Worm (Caenorhabditis elegans) whole organism, L4/young adult: ENCODE measurements around the gene C35A5.4.
A peak's percentile ranks its signal among the peaks of the same experiment; 100 is the strongest.

Source experiments
- W03F9.2 ChIP-seq: fragments of 150-350 bp; optimal IDR thresholded peaks from 2 replicates; lab custom pipeline; 2014; ENCODE audit warnings: missing biosample characterization, missing genetic modification characterization
- dao-5 ChIP-seq: sonication (generic microtip); optimal IDR thresholded peaks from 2 replicates; lab custom pipeline; 2016; ENCODE audit warnings: missing genotype, missing genetic modification characterization, moderate library complexity, missing compliant biosample characterization
- him-1 ChIP-seq: sonication (generic microtip); optimal IDR thresholded peaks from 2 replicates; lab custom pipeline; 2016; ENCODE audit warnings: missing genotype, missing genetic modification reagents, missing genetic modification characterization, missing compliant biosample characterization

The C35A5.4 gene

DNA sequence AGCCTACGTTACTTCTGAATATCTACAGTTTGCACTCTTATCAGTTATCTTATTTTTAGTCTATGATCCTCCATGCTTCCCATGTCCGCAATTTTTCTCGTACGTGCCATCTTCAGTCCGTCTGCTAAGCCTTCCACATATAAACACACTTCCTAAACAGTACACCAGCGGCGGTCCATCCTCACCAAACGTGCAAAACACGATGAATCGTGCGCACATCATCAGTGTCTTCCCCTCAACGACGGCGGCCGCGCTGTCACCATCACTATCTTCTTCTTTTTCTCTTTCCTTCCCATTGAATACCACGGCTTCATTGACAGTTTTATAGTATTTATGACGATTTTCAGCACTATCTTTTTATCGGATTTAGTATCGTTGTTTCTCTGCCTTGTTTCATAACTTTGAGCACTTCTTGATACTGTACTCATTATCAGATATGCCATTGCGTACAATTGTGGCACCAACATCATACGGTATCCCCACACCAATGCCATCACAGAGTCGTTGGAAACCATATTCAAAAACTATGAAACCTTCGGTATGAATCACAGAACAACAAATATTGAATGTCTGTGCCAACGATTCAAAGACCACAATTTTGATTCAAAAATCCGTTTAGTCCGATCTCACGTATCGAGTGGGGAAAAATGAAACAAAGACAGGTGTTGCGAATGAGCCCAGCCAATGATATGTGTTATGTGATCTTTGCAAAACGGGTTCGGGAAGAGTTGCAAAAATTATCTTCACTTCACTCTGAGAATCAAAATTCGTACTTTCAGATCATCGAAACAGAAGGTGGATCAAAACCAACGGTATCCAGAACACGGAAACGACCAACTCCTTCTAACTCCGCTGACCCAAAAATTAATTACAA, 23.7 kb upstream of the C35A5.4 start:
- TF ChIP-seq dao-5 (tag; lab: Kevin White, UChicago) (no peak), W03F9.2 (tag; lab: Kevin White, UChicago) (no peak), him-1 (no peak)

DNA sequence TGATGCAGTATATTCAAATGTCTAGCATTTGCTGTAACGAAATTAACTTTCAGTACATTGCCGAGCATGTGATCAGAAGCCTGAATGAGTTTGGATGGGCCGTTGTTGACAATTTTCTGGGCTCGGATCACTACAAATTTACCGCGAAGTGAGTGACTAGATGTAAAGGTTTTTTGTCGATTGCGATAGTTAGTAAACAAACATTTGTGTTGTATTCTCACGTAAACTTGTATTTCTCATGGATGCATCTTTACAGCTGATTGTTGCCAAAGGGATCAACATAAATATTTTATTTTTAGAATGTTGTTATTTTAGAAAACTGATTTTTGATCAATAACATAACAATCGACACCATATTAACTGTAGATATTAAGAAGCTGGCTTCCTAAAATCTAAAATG, 22.8 kb upstream of the C35A5.4 start:
- TF ChIP-seq dao-5 (tag; lab: Kevin White, UChicago): no peak
- no peak for TF ChIP-seq W03F9.2 (tag; lab: Kevin White, UChicago)
- TF ChIP-seq him-1: no peak

DNA sequence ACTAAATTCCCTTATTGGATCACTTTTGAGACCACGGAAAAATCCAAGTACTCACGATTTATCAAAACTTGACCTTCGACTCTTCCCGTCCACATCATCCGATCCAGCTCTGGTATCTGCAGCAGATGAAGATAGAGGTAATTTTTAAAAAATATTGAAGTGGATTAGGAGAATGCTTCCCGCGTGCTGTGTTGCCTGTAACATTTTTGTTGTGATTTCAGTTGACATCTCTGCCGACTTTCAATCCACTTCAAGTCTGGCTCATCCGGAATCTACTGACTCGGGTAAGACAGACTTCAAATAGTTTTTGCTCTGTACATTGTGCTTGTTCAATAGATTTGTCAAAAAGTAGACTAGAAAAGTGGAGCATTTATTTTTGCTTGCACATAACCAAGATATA, 21.4 kb upstream of the C35A5.4 start:
- TF ChIP-seq W03F9.2 (tag; lab: Kevin White, UChicago) (no peak), dao-5 (tag; lab: Kevin White, UChicago) (no peak), him-1 (no peak)

DNA sequence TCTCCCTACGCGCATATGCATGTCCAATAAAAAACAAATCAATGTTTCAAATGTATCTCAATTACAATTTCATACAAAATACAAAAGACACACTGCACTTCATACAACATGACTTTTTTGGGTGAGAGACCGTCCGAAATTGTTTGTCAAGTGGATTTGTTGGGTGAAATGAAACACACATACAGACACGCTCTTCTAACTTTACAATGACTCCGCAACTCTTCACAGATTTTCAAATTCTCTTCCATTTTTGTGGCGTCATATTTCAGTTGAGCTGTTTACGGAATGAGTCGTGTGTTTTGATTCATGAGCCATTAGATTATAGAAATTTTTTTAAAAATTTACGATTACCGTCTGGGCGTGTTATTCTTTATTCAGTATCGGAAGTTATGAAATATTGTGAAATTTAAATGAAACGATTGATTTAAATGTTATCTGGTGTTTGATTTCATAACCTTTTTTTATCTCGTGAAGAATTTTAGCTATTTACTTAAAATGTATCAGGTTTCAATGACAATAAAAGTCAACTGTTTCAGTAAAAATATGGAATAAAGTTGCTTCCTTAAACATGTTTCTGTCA, 19.9 kb upstream of the C35A5.4 start:
- TF ChIP-seq dao-5 (tag; lab: Kevin White, UChicago) (no peak), him-1 (peak; percentile 23), W03F9.2 (tag; lab: Kevin White, UChicago) (no peak)

DNA sequence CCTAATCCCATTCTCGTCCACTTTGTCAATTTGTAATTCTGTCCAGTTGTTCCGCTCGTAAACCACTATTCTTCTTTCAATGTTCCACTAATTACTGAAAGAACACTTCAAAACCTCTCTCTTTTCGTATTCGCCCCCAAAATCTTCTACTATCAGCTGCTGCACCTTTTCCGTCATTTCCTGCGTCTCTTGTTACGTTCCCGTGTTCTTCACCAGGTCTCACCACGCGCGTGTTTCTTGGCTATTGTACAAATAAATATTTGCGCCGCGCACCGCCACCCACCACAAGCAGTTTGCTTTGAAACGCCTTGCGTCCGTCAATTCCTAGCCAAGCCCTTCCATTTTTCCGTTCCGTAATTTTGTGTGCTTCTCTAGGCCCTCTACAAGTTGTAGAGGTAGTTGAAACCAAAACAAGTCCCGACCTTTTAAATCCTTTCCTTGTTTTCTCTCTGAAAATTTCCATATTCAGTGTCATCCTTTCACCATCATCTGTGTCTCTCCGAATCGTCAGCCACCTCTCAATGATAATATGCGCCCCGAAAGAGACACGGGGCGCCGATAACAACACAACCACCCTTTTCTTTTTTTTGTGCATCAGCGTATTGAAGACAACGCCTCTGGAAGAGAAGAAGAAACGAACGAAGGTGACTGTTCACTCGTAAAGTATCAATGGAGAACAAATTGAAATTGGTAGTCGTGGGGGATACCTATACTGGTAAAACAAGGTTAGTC, 18.6 kb upstream of the C35A5.4 start, which contains the start of the genes crp-1 and Y32F6B.9:
Gene crp-1, plus strand, starts transcription at position 468 of the 732 bp plus-strand sequence.
Gene Y32F6B.9, plus strand, starts transcription at position 603 of the 732 bp plus-strand sequence.
- TF ChIP-seq him-1 (no peak), W03F9.2 (tag; lab: Kevin White, UChicago) (no peak), dao-5 (tag; lab: Kevin White, UChicago) (no peak)

DNA sequence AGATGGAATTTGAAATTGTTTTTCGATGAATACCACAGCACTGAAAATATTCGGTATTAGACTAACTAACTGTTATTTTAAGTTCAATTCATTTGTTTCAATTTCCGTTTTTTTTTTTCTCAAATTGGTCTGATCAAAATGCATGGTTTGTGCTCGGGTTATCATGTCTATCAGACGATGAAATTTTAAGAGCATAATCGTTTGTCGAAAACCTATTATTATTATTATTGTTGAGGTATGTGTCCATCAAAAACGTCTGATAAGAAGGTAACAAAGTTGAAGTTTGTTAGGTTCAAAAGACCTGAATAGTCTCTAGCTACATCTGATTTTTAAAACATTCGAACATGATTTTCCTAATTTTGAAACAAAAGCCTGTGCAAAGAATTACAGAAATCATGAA, 12.8 kb upstream of the C35A5.4 start:
- TF ChIP-seq dao-5 (tag; lab: Kevin White, UChicago) (no peak), him-1 (no peak), W03F9.2 (tag; lab: Kevin White, UChicago) (no peak)

DNA sequence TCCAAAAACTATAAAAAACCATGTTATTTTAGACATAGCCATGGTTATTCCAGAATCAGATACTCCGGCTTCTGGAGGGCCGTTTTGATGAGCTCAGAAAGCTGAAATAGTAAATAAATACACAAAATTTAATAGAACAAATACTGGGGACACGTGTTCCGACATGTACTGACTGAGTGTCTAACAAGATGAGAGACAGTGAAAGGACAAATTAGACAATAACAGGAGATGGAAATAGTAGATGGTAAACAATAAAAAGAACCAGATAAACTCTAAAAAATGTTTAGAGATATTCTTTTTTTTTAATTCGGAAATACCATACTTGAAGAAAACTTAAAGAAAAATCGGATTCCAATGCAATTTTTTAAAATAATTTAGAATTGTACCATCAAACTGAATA, 12.2 kb upstream of the C35A5.4 start, which contains the start of gene Y32F6B.1:
Gene Y32F6B.1, minus strand, starts transcription at position 101 of the 400 bp plus-strand sequence.
- TF ChIP-seq him-1 (no peak), W03F9.2 (tag; lab: Kevin White, UChicago) (no peak), dao-5 (tag; lab: Kevin White, UChicago) (no peak)

DNA sequence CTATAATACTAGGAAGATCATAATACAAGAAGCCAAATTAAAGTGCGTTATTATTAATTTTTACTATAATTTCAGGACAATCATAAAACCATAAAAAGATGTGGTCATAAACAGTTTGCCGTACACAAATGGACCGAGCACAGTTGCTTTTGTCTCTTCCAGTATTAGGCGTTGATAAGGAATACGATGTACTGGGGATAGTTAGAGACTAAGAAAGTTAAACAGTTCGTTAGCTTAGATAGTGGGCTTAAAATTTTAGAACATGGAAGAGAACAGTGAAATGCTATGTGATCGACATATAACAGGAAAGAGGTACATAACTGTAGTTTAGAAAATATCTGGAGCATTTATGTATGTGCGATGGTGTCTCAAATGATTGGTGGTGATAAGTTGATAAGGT, 11.4 kb upstream of the C35A5.4 start:
- TF ChIP-seq dao-5 (tag; lab: Kevin White, UChicago): no peak
- TF ChIP-seq W03F9.2 (tag; lab: Kevin White, UChicago): no peak
- TF ChIP-seq him-1: no peak

DNA sequence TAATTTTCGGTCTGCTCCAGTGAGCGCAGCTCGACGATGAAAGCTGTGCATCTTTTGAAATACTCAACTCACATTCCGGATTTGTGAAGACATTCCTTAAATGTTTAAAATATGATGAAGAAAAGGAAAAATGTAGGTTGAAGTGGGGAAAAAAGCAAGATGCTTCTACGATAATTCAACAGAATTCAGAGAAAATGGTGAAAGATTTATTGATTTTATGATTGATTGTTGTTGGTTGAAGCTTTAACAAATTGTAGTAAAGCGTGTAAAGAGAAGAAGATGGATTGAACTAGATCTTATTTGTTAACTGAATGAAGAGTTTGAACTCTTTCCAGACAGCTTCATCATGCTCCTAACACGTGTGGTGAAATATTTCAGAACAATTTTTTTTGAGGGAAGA, 6.8 kb upstream of the C35A5.4 start, which contains the start of gene ncx-5:
Gene ncx-5, minus strand, starts transcription at position 101 of the 400 bp plus-strand sequence.
- TF ChIP-seq dao-5 (tag; lab: Kevin White, UChicago): no peak
- no peak for TF ChIP-seq W03F9.2 (tag; lab: Kevin White, UChicago)
- TF ChIP-seq him-1: no peak

DNA sequence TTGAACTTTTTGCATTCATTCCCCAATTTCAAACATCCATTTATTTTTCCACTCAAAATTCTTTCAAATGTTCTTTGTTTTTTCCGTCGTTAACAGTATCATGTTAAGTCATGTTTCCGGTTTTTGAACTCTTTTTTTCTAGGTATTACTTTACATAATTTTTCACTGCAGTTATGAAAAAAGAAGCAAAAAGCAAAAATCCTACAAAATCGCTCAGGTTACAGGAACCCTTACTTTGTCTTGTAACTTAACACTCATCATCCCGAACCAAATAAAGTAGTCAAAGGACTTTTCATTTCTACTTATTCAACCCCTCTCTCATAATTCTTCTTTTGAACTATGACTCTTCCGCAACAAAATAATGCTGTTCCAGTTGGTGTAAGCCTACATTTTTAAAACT, 5.4 kb upstream of the C35A5.4 start, which contains the start of gene aqp-5:
Gene aqp-5, plus strand, starts transcription at position 301 of the 400 bp plus-strand sequence.
- TF ChIP-seq W03F9.2 (tag; lab: Kevin White, UChicago) (no peak), him-1 (no peak), dao-5 (tag; lab: Kevin White, UChicago) (no peak)

DNA sequence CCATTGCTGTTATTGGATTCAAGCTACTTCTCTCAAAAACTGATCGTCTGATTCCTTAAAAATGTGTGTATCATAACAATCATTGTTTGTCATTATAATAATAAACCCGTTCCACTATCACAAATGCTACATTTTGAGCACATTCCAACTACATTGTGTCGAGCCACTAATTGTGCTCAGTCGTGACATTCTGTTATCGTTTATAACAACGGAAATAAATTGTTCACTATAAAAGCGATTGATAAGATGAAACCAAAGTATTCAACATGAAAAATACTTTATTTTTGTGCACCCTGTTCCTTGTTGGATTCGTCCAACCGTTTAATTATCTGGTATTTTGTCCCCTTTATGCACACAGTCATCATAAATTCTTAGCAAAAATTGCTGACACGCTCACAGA, 3.7 kb upstream of the C35A5.4 start, which contains the start of gene ugt-33:
Gene ugt-33, plus strand, starts transcription at position 260 of the 400 bp plus-strand sequence.
- TF ChIP-seq W03F9.2 (tag; lab: Kevin White, UChicago) (no peak), dao-5 (tag; lab: Kevin White, UChicago) (no peak), him-1 (no peak)

DNA sequence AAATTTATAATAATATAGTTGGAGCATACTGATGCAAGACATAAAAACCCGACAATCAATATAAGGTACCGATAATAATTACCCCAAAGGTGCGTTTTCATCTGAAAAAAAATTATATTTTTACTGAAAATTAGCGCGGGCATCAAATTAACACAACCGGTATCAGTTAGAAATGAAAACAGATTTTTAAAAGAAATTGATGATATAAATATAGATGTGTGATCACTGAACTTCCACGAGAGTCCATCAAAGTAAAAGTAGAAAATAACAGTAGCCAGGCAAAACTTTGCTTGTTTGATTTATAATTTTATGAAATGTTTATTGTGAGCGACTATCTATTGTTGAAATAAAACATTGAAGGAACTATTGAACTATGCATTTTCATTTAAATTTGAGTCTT, 4.5 kb downstream of the C35A5.4 start, which contains the start of gene C35A5.3:
Gene C35A5.3, minus strand, starts transcription at position 101 of the 400 bp plus-strand sequence.
- TF ChIP-seq dao-5 (tag; lab: Kevin White, UChicago): no peak
- TF ChIP-seq W03F9.2 (tag; lab: Kevin White, UChicago): no peak
- no peak for TF ChIP-seq him-1

DNA sequence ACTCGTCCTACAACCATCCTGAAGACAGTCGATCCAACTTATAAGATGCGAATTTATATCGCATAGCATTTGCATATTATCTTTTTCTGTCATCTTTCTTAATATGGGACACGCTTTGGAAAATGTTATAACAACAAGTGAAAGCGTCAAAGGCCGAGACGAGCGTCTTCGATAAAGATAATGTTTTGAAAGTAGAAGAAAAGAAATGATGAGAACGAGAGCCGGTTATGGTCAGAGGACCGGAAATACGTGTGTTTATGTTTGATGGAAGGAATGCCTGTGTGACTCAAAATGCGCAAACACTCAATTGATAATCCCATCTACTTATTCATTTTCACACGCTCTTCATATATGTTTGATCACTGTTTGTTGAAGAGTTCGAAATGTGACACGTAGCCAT, 6.2 kb downstream of the C35A5.4 start, which contains the start of gene C35A5.11:
Gene C35A5.11, minus strand, starts transcription at position 101 of the 400 bp plus-strand sequence.
- TF ChIP-seq dao-5 (tag; lab: Kevin White, UChicago) (no peak), him-1 (no peak)
